Fruit fly (Drosophila melanogaster): ENCODE results near the gene Elp1.

Elp1 gene

DNA sequence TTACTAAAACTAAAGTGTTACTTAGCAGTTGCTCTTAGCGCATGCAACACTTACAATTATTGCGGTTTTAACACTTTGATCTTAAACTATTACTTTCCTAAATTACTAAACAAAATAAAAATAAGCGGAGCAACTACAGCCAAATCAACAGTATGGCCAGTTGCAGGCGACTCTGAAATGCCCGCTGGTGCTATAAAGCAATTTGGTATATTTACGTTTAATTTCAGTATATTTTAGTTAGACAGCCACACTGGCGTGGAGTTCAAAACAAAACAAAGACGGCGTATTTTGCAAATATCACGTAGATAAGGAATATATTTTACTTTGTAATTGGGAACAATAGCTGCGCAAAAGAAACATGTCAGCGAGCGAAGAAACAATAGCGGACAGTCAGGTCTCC lies 28.7 kb downstream of the Elp1 start, which contains the start of the genes Taf12 and Ho (continued):
- no peak for TF ChIP-seq p53 (GFP tag; optimal IDR thresholded peaks at IDR 0.05)
- TF ChIP-seq ci (GFP tag; IDR thresholded peaks at IDR 0.05): peak; percentile 42; the same call in 1 of the 3 replicates
- peak; percentile 81 for TF ChIP-seq MESR4 (GFP tag; optimal IDR thresholded peaks at IDR 0.05)
- TF ChIP-seq trh (GFP tag; optimal IDR thresholded peaks at IDR 0.05): no peak
- TF ChIP-seq gro (GFP tag; optimal IDR thresholded peaks at IDR 0.05): peak; percentile 23
- TF ChIP-seq YL-1 (GFP tag; optimal IDR thresholded peaks at IDR 0.05): peak; percentile 77
- 0 out of 2 replicates have a peak, but pooled peaks have one; percentile 40 for TF ChIP-seq bbx (GFP tag; IDR thresholded peaks at IDR 0.05; ENCODE audit: partially characterized antibody)
- peak; percentile 30 for TF ChIP-seq phol (tag; optimal IDR thresholded peaks at IDR 0.05)
- TF ChIP-seq CG1233 (GFP tag; optimal IDR thresholded peaks at IDR 0.05): no peak
- TF ChIP-seq CG7963 (GFP tag; IDR thresholded peaks at IDR 0.05; ENCODE audit: partially characterized antibody): no peak
- TF ChIP-seq BEAF-32 (GFP tag; optimal IDR thresholded peaks at IDR 0.05): peak; percentile 38
- TF ChIP-seq z (GFP tag; IDR thresholded peaks at IDR 0.05): no peak
- TF ChIP-seq CG33557 (GFP tag; optimal IDR thresholded peaks at IDR 0.05): no peak
- no peak for TF ChIP-seq CG3065 (GFP tag; optimal IDR thresholded peaks at IDR 0.05)
- TF ChIP-seq gfzf (GFP tag; optimal IDR thresholded peaks at IDR 0.05): peak; percentile 93
- TF ChIP-seq sens-2 (GFP tag; IDR thresholded peaks at IDR 0.05): no peak
- no peak for TF ChIP-seq Bdp1 (GFP tag; optimal IDR thresholded peaks at IDR 0.05)
- peak; percentile 17 for TF ChIP-seq Sry-δ (GFP tag; optimal IDR thresholded peaks at IDR 0.05)
- no peak for TF ChIP-seq cg (GFP tag; optimal IDR thresholded peaks at IDR 0.05)
- TF ChIP-seq CG31441 (GFP tag; IDR thresholded peaks at IDR 0.05): peak; percentile 92
- no peak for TF ChIP-seq CG17328 (GFP tag; IDR thresholded peaks at IDR 0.05)
- TF ChIP-seq Neu2 (GFP tag; optimal IDR thresholded peaks at IDR 0.05; ENCODE audit: borderline replicate concordance): no peak
- peak; percentile 63 for TF ChIP-seq zen (tag; optimal IDR thresholded peaks at IDR 0.05)
- no peak for TF ChIP-seq pros (GFP tag; optimal IDR thresholded peaks at IDR 0.05)
- TF ChIP-seq exex (tag; optimal IDR thresholded peaks at IDR 0.05): peak; percentile 36
- no peak for TF ChIP-seq CG6813 (GFP tag; optimal IDR thresholded peaks at IDR 0.05)
- TF ChIP-seq luna (GFP tag; optimal IDR thresholded peaks at IDR 0.05): no peak
- TF ChIP-seq CG10267 (tag; optimal IDR thresholded peaks at IDR 0.05): peak; percentile 29
- no peak for TF ChIP-seq CG2199 (GFP tag; IDR thresholded peaks at IDR 0.05)
- TF ChIP-seq gt (GFP tag; IDR thresholded peaks at IDR 0.05): no peak
- TF ChIP-seq CG32772 (GFP tag; IDR thresholded peaks at IDR 0.05): no peak
- no peak for TF ChIP-seq Kr (GFP tag; optimal IDR thresholded peaks at IDR 0.05)
- peak; percentile 29 for TF ChIP-seq nmo (GFP tag; optimal IDR thresholded peaks at IDR 0.05)
- TF ChIP-seq CG10462 (GFP tag; optimal IDR thresholded peaks at IDR 0.05): no peak
- peak; percentile 59 for TF ChIP-seq CG1603 (tag; optimal IDR thresholded peaks at IDR 0.05)
- TF ChIP-seq fru (optimal IDR thresholded peaks at IDR 0.05): no peak
- 0 out of 3 replicates have a peak, but pooled peaks have one; percentile 15 for TF ChIP-seq CG34422 (GFP tag; IDR thresholded peaks at IDR 0.05)
- TF ChIP-seq Oli (tag; optimal IDR thresholded peaks at IDR 0.05): no peak
- TF ChIP-seq Ets65A (GFP tag): no peak
- no peak for TF ChIP-seq CG2889 (GFP tag; IDR thresholded peaks at IDR 0.05)
- TF ChIP-seq unpg (GFP tag; optimal IDR thresholded peaks at IDR 0.05): no peak
- TF ChIP-seq cwo (GFP tag; optimal IDR thresholded peaks at IDR 0.05): no peak
- no peak for TF ChIP-seq Aef1 (GFP tag; IDR thresholded peaks at IDR 0.05)
- no peak for TF ChIP-seq BtbVII (GFP tag; optimal IDR thresholded peaks at IDR 0.05)
- TF ChIP-seq CG13424 (tag; optimal IDR thresholded peaks at IDR 0.05): no peak
- peak; percentile 42 for TF ChIP-seq HmgZ (tag; optimal IDR thresholded peaks at IDR 0.05)
- TF ChIP-seq CG8359 (GFP tag; optimal IDR thresholded peaks at IDR 0.05; ENCODE audit: borderline replicate concordance): no peak
